Worm (Caenorhabditis elegans) whole organism, L1 larva: ENCODE measurements around the gene asd-1.

Source experiments
- C16A3.4 ChIP-seq: fragments of 150-350 bp; optimal IDR thresholded peaks from 2 replicates; lab custom pipeline; 2014; ENCODE audit warnings: missing biosample characterization, missing genetic modification characterization
- C34B4.2 ChIP-seq: sonication (generic microtip); optimal IDR thresholded peaks from 2 replicates; lab custom pipeline; 2017; ENCODE audit warnings: mild to moderate bottlenecking, missing genetic modification characterization, missing compliant biosample characterization
- Y116A8C.19 ChIP-seq: sonication (generic microtip); optimal IDR thresholded peaks from 2 replicates; lab custom pipeline; 2016; ENCODE audit warnings: missing compliant biosample characterization, missing genetic modification characterization, borderline replicate concordance
- aha-1 ChIP-seq: fragments of 150-350 bp; optimal IDR thresholded peaks from 2 replicates; lab custom pipeline; 2014; ENCODE audit warnings: missing biosample characterization, missing genetic modification characterization
- ceh-63 ChIP-seq: fragments of 200-800 bp; sonication (Bioruptor generic); optimal IDR thresholded peaks from 2 replicates; lab custom pipeline; 2018; ENCODE audit warnings: mild to moderate bottlenecking, missing genetic modification characterization, missing compliant biosample characterization
- ceh-82 ChIP-seq, 3 experiments: fragments of 150-350 bp in 1 of 3; sonication (generic microtip) in 2 of 3; optimal IDR thresholded peaks; 2 replicates each; lab custom pipeline; 2014 to 2017; ENCODE audit warnings: missing biosample characterization in 3 of 3, missing genetic modification characterization in 3 of 3
- ceh-88 ChIP-seq: fragments of 200-800 bp; sonication (Bioruptor generic); IDR thresholded peaks from 2 replicates; pipeline ENCODE4 v1.3.6; 2022; ENCODE audit warnings: missing genetic modification characterization, missing compliant biosample characterization
- ces-1 ChIP-seq: fragments of 150-350 bp; optimal IDR thresholded peaks from 2 replicates; lab custom pipeline; 2014; ENCODE audit warnings: missing biosample characterization, missing genetic modification reagents, missing genetic modification characterization
- dpl-1 ChIP-seq, 3 experiments: fragments of 150-350 bp in 2 of 3; sonication (generic microtip) in 1 of 3; optimal IDR thresholded peaks; 2 replicates each; lab custom pipeline; 2014 to 2017; ENCODE audit warnings: missing biosample characterization in 3 of 3, missing genetic modification characterization in 3 of 3, missing genetic modification reagents in 3 of 3
- efl-1 ChIP-seq, 4 experiments: fragments of 150-350 bp; optimal IDR thresholded peaks in 3 of 4; peaks in 1 of 4; 1 replicate in 1 of 4; 2 replicates in 3 of 4; lab custom pipeline; 2014; ENCODE audit warnings: missing biosample characterization in 2 of 4, missing genetic modification characterization in 2 of 4, missing genetic modification reagents in 2 of 4
- egl-13 ChIP-seq: sonication (generic microtip); optimal IDR thresholded peaks from 2 replicates; lab custom pipeline; 2016; ENCODE audit warnings: missing genotype, missing genetic modification reagents, missing genetic modification characterization, missing compliant biosample characterization
- elt-2 ChIP-seq: sonication (generic microtip); optimal IDR thresholded peaks from 2 replicates; lab custom pipeline; 2016; ENCODE audit warnings: missing genetic modification characterization, mild to moderate bottlenecking, inconsistent platforms, missing compliant biosample characterization, missing genetic modification reagents
- elt-3 ChIP-seq, 6 experiments: fragments of 150-350 bp in 1 of 6; sonication (generic microtip); optimal IDR thresholded peaks; 2 replicates each; lab custom pipeline; 2017 to 2018; ENCODE audit warnings: missing biosample characterization in 6 of 6, missing genetic modification characterization in 6 of 6, inconsistent platforms in 1 of 6
- ets-5 ChIP-seq: fragments of 200-800 bp; sonication (Bioruptor generic); IDR thresholded peaks from 2 replicates; pipeline ENCODE4 v1.3.6; 2022; ENCODE audit warnings: missing genetic modification characterization, missing compliant biosample characterization
- grh-1 ChIP-seq: fragments of 200-800 bp; sonication (Bioruptor generic); IDR thresholded peaks from 2 replicates; pipeline ENCODE4 v1.3.6; 2022; ENCODE audit warnings: missing genetic modification reagents, missing genetic modification characterization, missing compliant biosample characterization
- hlh-17 ChIP-seq: fragments of 200-800 bp; sonication (Bioruptor generic); optimal IDR thresholded peaks from 2 replicates; lab custom pipeline; 2018; ENCODE audit warnings: missing genetic modification characterization, mild to moderate bottlenecking, missing compliant biosample characterization, moderate library complexity, borderline replicate concordance
- hpl-2 ChIP-seq: fragments of 150-350 bp; optimal IDR thresholded peaks from 2 replicates; lab custom pipeline; 2014; ENCODE audit warnings: missing biosample characterization, missing genetic modification reagents, missing genetic modification characterization
- isw-1 ChIP-seq: fragments of 200-800 bp; sonication (Bioruptor generic); IDR thresholded peaks from 2 replicates; pipeline ENCODE4 v1.3.6; 2022; ENCODE audit warnings: missing genetic modification characterization, missing compliant biosample characterization
- jun-1 ChIP-seq: fragments of 150-350 bp; optimal IDR thresholded peaks from 2 replicates; lab custom pipeline; 2014; ENCODE audit warnings: missing biosample characterization, missing genetic modification reagents, missing genetic modification characterization
- lin-13 ChIP-seq: fragments of 150-350 bp; optimal IDR thresholded peaks from 2 replicates; lab custom pipeline; 2014; ENCODE audit warnings: missing biosample characterization, missing genetic modification reagents, missing genetic modification characterization
- lin-35 ChIP-seq, 2 experiments: fragments of 150-350 bp; optimal IDR thresholded peaks; 2 replicates each; lab custom pipeline; 2014; ENCODE audit warnings: missing biosample characterization in 2 of 2, missing genetic modification characterization in 2 of 2, missing genetic modification reagents in 2 of 2
- lin-39 ChIP-seq: fragments of 150-350 bp; optimal IDR thresholded peaks from 2 replicates; lab custom pipeline; 2014; ENCODE audit warnings: missing biosample characterization, missing genetic modification reagents, missing genetic modification characterization
- lsy-2 ChIP-seq, 2 experiments: fragments of 150-350 bp; optimal IDR thresholded peaks; 2 replicates each; lab custom pipeline; 2014; ENCODE audit warnings: missing biosample characterization in 2 of 2, missing genetic modification characterization in 2 of 2
- mab-9 ChIP-seq: fragments of 200-800 bp; sonication (Bioruptor generic); IDR thresholded peaks from 2 replicates; pipeline ENCODE4 v1.3.6; 2022; ENCODE audit warnings: missing genetic modification reagents, missing genetic modification characterization, missing compliant biosample characterization
- mdl-1 ChIP-seq, 2 experiments: fragments of 150-350 bp; optimal IDR thresholded peaks; 2 replicates each; lab custom pipeline; 2014 to 2017; ENCODE audit warnings: missing biosample characterization in 2 of 2, missing genetic modification characterization in 2 of 2, inconsistent platforms in 1 of 2
- mef-2 ChIP-seq: fragments of 150-350 bp; optimal IDR thresholded peaks from 2 replicates; lab custom pipeline; 2014; ENCODE audit warnings: missing biosample characterization, missing genetic modification characterization
- mep-1 ChIP-seq: fragments of 150-350 bp; optimal IDR thresholded peaks from 2 replicates; lab custom pipeline; 2014; ENCODE audit warnings: missing biosample characterization, missing genetic modification characterization
- nhr-12 ChIP-seq: sonication (generic microtip); optimal IDR thresholded peaks from 2 replicates; lab custom pipeline; 2017; ENCODE audit warnings: missing biosample characterization, missing genetic modification characterization
- nhr-20 ChIP-seq: sonication (generic microtip); optimal IDR thresholded peaks from 2 replicates; lab custom pipeline; 2016; ENCODE audit warnings: mild to moderate bottlenecking, missing genetic modification characterization, missing compliant biosample characterization
- nhr-71 ChIP-seq: sonication (generic microtip); optimal IDR thresholded peaks from 2 replicates; lab custom pipeline; 2016; ENCODE audit warnings: mild to moderate bottlenecking, missing genetic modification characterization, moderate library complexity, missing compliant biosample characterization
- nhr-85 ChIP-seq: sonication (generic microtip); peaks from one replicate; lab custom pipeline; 2016; ENCODE audit warnings: missing genetic modification characterization, inconsistent platforms, missing compliant biosample characterization
- nhr-90 ChIP-seq: sonication (generic microtip); optimal IDR thresholded peaks from 2 replicates; lab custom pipeline; 2016; ENCODE audit warnings: mild to moderate bottlenecking, missing genetic modification characterization, missing compliant biosample characterization; ENCODE audit not compliant: poor library complexity
- skn-1 ChIP-seq: fragments of 150-350 bp; optimal IDR thresholded peaks from 2 replicates; lab custom pipeline; 2014; ENCODE audit warnings: missing biosample characterization, missing genetic modification characterization
- snu-23 ChIP-seq: sonication (generic microtip); optimal IDR thresholded peaks from 2 replicates; lab custom pipeline; 2016; ENCODE audit warnings: missing genetic modification characterization, missing compliant biosample characterization
- sptf-1 ChIP-seq: fragments of 150-350 bp; optimal IDR thresholded peaks from 2 replicates; lab custom pipeline; 2014; ENCODE audit warnings: missing biosample characterization, missing genetic modification characterization
- unc-130 ChIP-seq: fragments of 150-350 bp; optimal IDR thresholded peaks from 2 replicates; lab custom pipeline; 2017; ENCODE audit warnings: missing biosample characterization, missing genetic modification characterization, inconsistent platforms
- unc-30 ChIP-seq: sonication (generic microtip); optimal IDR thresholded peaks from 2 replicates; lab custom pipeline; 2017; ENCODE audit warnings: missing biosample characterization, missing genetic modification characterization
- unc-86 ChIP-seq: sonication (generic microtip); optimal IDR thresholded peaks from 2 replicates; lab custom pipeline; 2016; ENCODE audit warnings: missing genetic modification characterization, missing compliant biosample characterization
- unc-98 ChIP-seq: fragments of 200-800 bp; sonication (Bioruptor generic); IDR thresholded peaks from 2 replicates; pipeline ENCODE4 v1.3.6; 2022; ENCODE audit warnings: missing genetic modification characterization, missing compliant biosample characterization
- vab-15 ChIP-seq: sonication (generic microtip); optimal IDR thresholded peaks from 2 replicates; lab custom pipeline; 2017; ENCODE audit warnings: missing genotype, mild to moderate bottlenecking, missing genetic modification characterization, missing compliant biosample characterization
- xbp-1 ChIP-seq: sonication (generic microtip); optimal IDR thresholded peaks from 2 replicates; lab custom pipeline; 2016; ENCODE audit warnings: missing genetic modification characterization, missing compliant biosample characterization
- zag-1 ChIP-seq: fragments of 150-350 bp; optimal IDR thresholded peaks from 2 replicates; lab custom pipeline; 2014; ENCODE audit warnings: missing biosample characterization, missing genetic modification characterization

The asd-1 gene

ce11 chrIII:4237660-4238059 lies 40.6 kb downstream of the asd-1 start (continued):
- peak; percentile 81 for TF ChIP-seq grh-1 (GFP tag; lab: Robert Waterston, UW)
- TF ChIP-seq unc-130 (tag; lab: Kevin White, UChicago), result peak; percentile 69
- TF ChIP-seq Y116A8C.19 (tag; lab: Kevin White, UChicago), result no peak
- TF ChIP-seq unc-30 (tag; lab: Kevin White, UChicago), result no peak
- peak; percentile 51 for TF ChIP-seq aha-1 (tag; lab: Kevin White, UChicago)
- no peak for TF ChIP-seq zag-1 (tag; lab: Kevin White, UChicago)
- TF ChIP-seq ceh-88, result peak; percentile 65; the same call in 1 of the 2 replicates
- TF ChIP-seq lin-13, result peak; percentile 91
- peak; percentile 65 for TF ChIP-seq nhr-12 (tag; lab: Kevin White, UChicago)
- TF ChIP-seq nhr-71, result peak; percentile 98
- TF ChIP-seq mab-9, result 0 out of 2 replicates have a peak, but pooled peaks have one; percentile 25
- TF ChIP-seq mep-1, result peak; percentile 92
- TF ChIP-seq mdl-1 (tag; optimal IDR thresholded peaks at IDR 0.05; lab: Kevin White, UChicago), result peak; percentile 66 to 97
- TF ChIP-seq ceh-63 (GFP tag; lab: Kevin White, UChicago), result no peak
- peak; percentile 91 for TF ChIP-seq nhr-90
- TF ChIP-seq lin-39 (tag; lab: Kevin White, UChicago), result peak; percentile 19
- TF ChIP-seq isw-1, result peak; percentile 77
- no peak for TF ChIP-seq ces-1 (GFP tag; lab: Kevin White, UChicago)
- peak; percentile 64 to 75 (median 68) for TF ChIP-seq dpl-1 (GFP tag; optimal IDR thresholded peaks at IDR 0.05; lab: Kevin White, UChicago)
- peak; percentile 99 for TF ChIP-seq nhr-85 (tag; lab: Kevin White, UChicago)
- TF ChIP-seq ceh-82 (tag; optimal IDR thresholded peaks at IDR 0.05; lab: Kevin White, UChicago), result peak; percentile 72 to 79 (median 79)
- TF ChIP-seq ets-5 (GFP tag; lab: Robert Waterston, UW), result no peak
- peak; percentile 97 for TF ChIP-seq snu-23 (GFP tag; lab: Kevin White, UChicago)
- no peak for TF ChIP-seq sptf-1 (tag; lab: Kevin White, UChicago)
- TF ChIP-seq mef-2 (tag; lab: Kevin White, UChicago), result peak; percentile 57
- no peak for TF ChIP-seq vab-15 (tag; lab: Kevin White, UChicago)
- TF ChIP-seq hpl-2 (GFP tag; lab: Kevin White, UChicago), result peak; percentile 72
- TF ChIP-seq xbp-1 (tag; lab: Kevin White, UChicago), result peak; percentile 92
- TF ChIP-seq C16A3.4, result peak; percentile 91
- peak; percentile 94 for TF ChIP-seq jun-1
- peak; percentile 83 for TF ChIP-seq egl-13 (tag; lab: Kevin White, UChicago)
- TF ChIP-seq C34B4.2 (tag; lab: Kevin White, UChicago), result no peak

- TF ChIP-seq efl-1 (optimal IDR thresholded peaks at IDR 0.05; lab: Kevin White, UChicago), result no peak
- peak in 1 of 2 experiments; percentile 90 for TF ChIP-seq efl-1 (GFP tag; optimal IDR thresholded peaks at IDR 0.05 in 1 of 2; lab: Kevin White, UChicago)
- TF ChIP-seq elt-3 (tag; optimal IDR thresholded peaks at IDR 0.05; lab: Kevin White, UChicago), result peak in 3 of 6 experiments; percentile 10 to 51 (median 27)
- peak; percentile 87 for TF ChIP-seq elt-2
- TF ChIP-seq lsy-2 (tag; optimal IDR thresholded peaks at IDR 0.05; lab: Kevin White, UChicago), result peak in 1 of 2 experiments; percentile 3
- TF ChIP-seq skn-1, result no peak
- TF ChIP-seq nhr-20 (tag; lab: Kevin White, UChicago), result peak; percentile 76
- TF ChIP-seq lin-35 (GFP tag; optimal IDR thresholded peaks at IDR 0.05; lab: Kevin White, UChicago), result peak in 1 of 2 experiments; percentile 13
- no peak for TF ChIP-seq unc-98
Observed at ce11 chrIII:4240126-4240525, 43.0 kb downstream of the asd-1 start.

ce11 chrIII:4241181-4241580 lies 44.1 kb downstream of the asd-1 start:
- TF ChIP-seq C16A3.4, result no peak
- peak; percentile 49 for TF ChIP-seq nhr-20 (tag; lab: Kevin White, UChicago)
- no peak for TF ChIP-seq unc-86
- TF ChIP-seq hlh-17, result no peak
- no peak for TF ChIP-seq elt-2
- peak; percentile 86 for TF ChIP-seq nhr-85 (tag; lab: Kevin White, UChicago)
